Worm (Caenorhabditis elegans): ENCODE data around the gene taf-10.
A peak's percentile ranks its signal among the peaks of the same experiment; 100 is the strongest.

Gene taf-10

ce11 chrV:4710464-4710863 lies 23.6 kb downstream of the taf-10 start, which contains the start of gene oac-24:
Gene oac-24 (plus strand): TSS chrV:4710764.
- TF ChIP-seq efl-1 (optimal IDR thresholded peaks at IDR 0.05) (no peak), efl-1 (GFP tag; optimal IDR thresholded peaks at IDR 0.05 in 1 of 2) (peak in 1 of 2 experiments; percentile 62), efl-3 (GFP tag; optimal IDR thresholded peaks at IDR 0.05) (no peak)

ce11 chrV:4719965-4720364 lies 33.1 kb downstream of the taf-10 start, which contains the start of gene prx-6:
Gene prx-6 (minus strand): TSS chrV:4720093.
- TF ChIP-seq zag-1 (tag; optimal IDR thresholded peaks at IDR 0.05), result no peak
- peak; percentile 8 for TF ChIP-seq nhr-90 (tag; optimal IDR thresholded peaks at IDR 0.05; ENCODE audit: poor library complexity)
- peak; percentile 42 for TF ChIP-seq nhr-20 (tag; optimal IDR thresholded peaks at IDR 0.05)
- TF ChIP-seq elt-2 (tag; optimal IDR thresholded peaks at IDR 0.05), result peak; percentile 51
- TF ChIP-seq nhr-85 (tag), result peak; percentile 31
- TF ChIP-seq lin-39 (tag; optimal IDR thresholded peaks at IDR 0.05), result no peak
- TF ChIP-seq lin-35 (GFP tag; optimal IDR thresholded peaks at IDR 0.05), result peak in 1 of 2 experiments; percentile 7
- no peak for TF ChIP-seq efl-1 (optimal IDR thresholded peaks at IDR 0.05)
- peak in 1 of 2 experiments; percentile 66 for TF ChIP-seq efl-1 (GFP tag; optimal IDR thresholded peaks at IDR 0.05 in 1 of 2)

- no peak for TF ChIP-seq mef-2 (tag; optimal IDR thresholded peaks at IDR 0.05)
- no peak for TF ChIP-seq elt-3 (tag; optimal IDR thresholded peaks at IDR 0.05)
- TF ChIP-seq snpc-4 (tag; optimal IDR thresholded peaks at IDR 0.05), result no peak
- no peak for TF ChIP-seq nhr-47 (tag; optimal IDR thresholded peaks at IDR 0.05)
- no peak for TF ChIP-seq ceh-82 (tag; optimal IDR thresholded peaks at IDR 0.05)
- TF ChIP-seq ces-1 (GFP tag; optimal IDR thresholded peaks at IDR 0.05), result no peak
- TF ChIP-seq lin-13 (GFP tag; optimal IDR thresholded peaks at IDR 0.05), result no peak
- TF ChIP-seq pqm-1 (tag; optimal IDR thresholded peaks at IDR 0.05), result no peak
- TF ChIP-seq efl-1 (optimal IDR thresholded peaks at IDR 0.05), result no peak
- peak in 1 of 2 experiments; percentile 27 for TF ChIP-seq efl-1 (GFP tag; optimal IDR thresholded peaks at IDR 0.05 in 1 of 2)
- TF ChIP-seq alr-1 (tag; optimal IDR thresholded peaks at IDR 0.05; ENCODE audit: borderline replicate concordance), result no peak
- TF ChIP-seq nhr-12 (tag; optimal IDR thresholded peaks at IDR 0.05), result no peak
- TF ChIP-seq unc-62 (GFP tag; optimal IDR thresholded peaks at IDR 0.05), result no peak
- TF ChIP-seq nhr-76 (tag; optimal IDR thresholded peaks at IDR 0.05), result no peak
- TF ChIP-seq elt-2 (tag; optimal IDR thresholded peaks at IDR 0.05), result peak; percentile 54
- TF ChIP-seq lin-35 (GFP tag; optimal IDR thresholded peaks at IDR 0.05), result peak in 1 of 2 experiments; percentile 44
- no peak for TF ChIP-seq mab-9 (GFP tag; IDR thresholded peaks at IDR 0.05)
- TF ChIP-seq nhr-19 (GFP tag; conservative IDR thresholded peaks at IDR 0.05), result no peak
- TF ChIP-seq nhr-85 (tag), result no peak
- TF ChIP-seq Y116A8C.19 (tag; optimal IDR thresholded peaks at IDR 0.05; ENCODE audit: borderline replicate concordance), result no peak
- TF ChIP-seq jun-1 (tag; optimal IDR thresholded peaks at IDR 0.05), result no peak
- no peak for TF ChIP-seq nhr-77 (tag; optimal IDR thresholded peaks at IDR 0.05)
These were observed 34.1 kb downstream of the taf-10 start for ce11 chrV:4720884-4721464.

ce11 chrV:4722314-4722713 lies 35.4 kb downstream of the taf-10 start, which contains the start of gene F39G3.5:
Gene F39G3.5 (plus strand): TSS chrV:4722614.
- TF ChIP-seq nhr-12 (tag; optimal IDR thresholded peaks at IDR 0.05), result no peak
- TF ChIP-seq isw-1 (GFP tag; IDR thresholded peaks at IDR 0.05), result no peak
- TF ChIP-seq fkh-8 (tag; optimal IDR thresholded peaks at IDR 0.05), result no peak
- TF ChIP-seq mab-9 (GFP tag; IDR thresholded peaks at IDR 0.05), result no peak
- no peak for TF ChIP-seq mef-2 (tag; optimal IDR thresholded peaks at IDR 0.05)
- TF ChIP-seq nhr-28 (tag; optimal IDR thresholded peaks at IDR 0.05), result no peak
- TF ChIP-seq pax-3 (tag; optimal IDR thresholded peaks at IDR 0.05), result no peak
- TF ChIP-seq lin-13 (GFP tag; optimal IDR thresholded peaks at IDR 0.05), result no peak
- no peak for TF ChIP-seq snu-23 (GFP tag; optimal IDR thresholded peaks at IDR 0.05)
- TF ChIP-seq lin-14 (GFP tag; optimal IDR thresholded peaks at IDR 0.05), result no peak
- TF ChIP-seq ceh-8 (GFP tag; optimal IDR thresholded peaks at IDR 0.05), result no peak
- no peak for TF ChIP-seq elt-2 (tag; optimal IDR thresholded peaks at IDR 0.05)
- TF ChIP-seq nhr-47 (tag; optimal IDR thresholded peaks at IDR 0.05), result no peak
- no peak for TF ChIP-seq nhr-19 (GFP tag; conservative IDR thresholded peaks at IDR 0.05)
- no peak for TF ChIP-seq unc-62 (GFP tag; optimal IDR thresholded peaks at IDR 0.05)
- TF ChIP-seq nhr-71 (tag; optimal IDR thresholded peaks at IDR 0.05), result no peak

Data from whole organism, L1 larva.